Worm (Caenorhabditis elegans) whole organism, late embryonic: Measurements from ENCODE around the gene ugt-44.

Experiments used
- che-1 ChIP-seq: sonication (generic microtip); optimal IDR thresholded peaks from 2 replicates; lab custom pipeline; 2016; ENCODE audit warnings: mild to moderate bottlenecking, missing genetic modification characterization, missing compliant biosample characterization
- dmd-4 ChIP-seq: sonication (generic microtip); optimal IDR thresholded peaks from 2 replicates; lab custom pipeline; 2016; ENCODE audit warnings: borderline replicate concordance, missing genetic modification characterization, missing compliant biosample characterization
- elt-2 ChIP-seq: sonication (generic microtip); optimal IDR thresholded peaks from 2 replicates; lab custom pipeline; 2016; ENCODE audit warnings: missing genetic modification reagents, missing genetic modification characterization, missing compliant biosample characterization
- fkh-10 ChIP-seq: fragments of 150-350 bp; optimal IDR thresholded peaks from 2 replicates; lab custom pipeline; 2014; ENCODE audit warnings: missing biosample characterization, missing genetic modification reagents, missing genetic modification characterization
- lim-6 ChIP-seq: sonication (generic microtip); optimal IDR thresholded peaks from 2 replicates; lab custom pipeline; 2016; ENCODE audit warnings: missing genetic modification characterization, missing compliant biosample characterization
- nfya-1 ChIP-seq: sonication (generic microtip); optimal IDR thresholded peaks from 2 replicates; lab custom pipeline; 2017; ENCODE audit warnings: missing genetic modification characterization, mild to moderate bottlenecking, missing compliant biosample characterization, antibody characterized with exemption, moderate library complexity
- nhr-11 ChIP-seq: fragments of 150-350 bp; optimal IDR thresholded peaks from 2 replicates; lab custom pipeline; 2014; ENCODE audit warnings: missing biosample characterization, missing genetic modification characterization
- odd-2 ChIP-seq: sonication (generic microtip); optimal IDR thresholded peaks from 2 replicates; lab custom pipeline; 2017; ENCODE audit warnings: antibody characterized with exemption, mild to moderate bottlenecking, missing genetic modification characterization, missing compliant biosample characterization
- pha-4 ChIP-seq: fragments of 150-350 bp; optimal IDR thresholded peaks from 2 replicates; lab custom pipeline; 2018; ENCODE audit warnings: missing biosample characterization, missing genetic modification reagents, missing genetic modification characterization
- sdc-2 ChIP-seq: sonication (generic microtip); optimal IDR thresholded peaks from 2 replicates; lab custom pipeline; 2016; ENCODE audit warnings: missing genotype, missing genetic modification characterization, missing compliant biosample characterization
- unc-55 ChIP-seq: sonication (generic microtip); optimal IDR thresholded peaks from 2 replicates; lab custom pipeline; 2017; ENCODE audit warnings: missing biosample characterization, missing genetic modification reagents, missing genetic modification characterization

ce11 chrIV:10475234-10475633 is 5.7 kb downstream of the ugt-44 start:
- no peak for TF ChIP-seq fkh-10
- TF ChIP-seq odd-2 (tag; lab: Kevin White, UChicago) = no peak
- no peak for TF ChIP-seq pha-4 (tag; lab: Kevin White, UChicago)
- no peak for TF ChIP-seq nfya-1 (tag; lab: Kevin White, UChicago)
- no peak for TF ChIP-seq elt-2 (tag; lab: Kevin White, UChicago)
- no peak for TF ChIP-seq unc-55 (GFP tag; lab: Kevin White, UChicago)
- TF ChIP-seq sdc-2 (tag; lab: Kevin White, UChicago) = no peak
- no peak for TF ChIP-seq nhr-11 (tag; lab: Kevin White, UChicago)
- no peak for TF ChIP-seq che-1 (tag; lab: Kevin White, UChicago)
- no peak for TF ChIP-seq dmd-4
- TF ChIP-seq lim-6 (tag; lab: Kevin White, UChicago) = no peak
